Fruit fly (Drosophila melanogaster): ENCODE results near the gene CG5984.

CG5984 gene

DNA sequence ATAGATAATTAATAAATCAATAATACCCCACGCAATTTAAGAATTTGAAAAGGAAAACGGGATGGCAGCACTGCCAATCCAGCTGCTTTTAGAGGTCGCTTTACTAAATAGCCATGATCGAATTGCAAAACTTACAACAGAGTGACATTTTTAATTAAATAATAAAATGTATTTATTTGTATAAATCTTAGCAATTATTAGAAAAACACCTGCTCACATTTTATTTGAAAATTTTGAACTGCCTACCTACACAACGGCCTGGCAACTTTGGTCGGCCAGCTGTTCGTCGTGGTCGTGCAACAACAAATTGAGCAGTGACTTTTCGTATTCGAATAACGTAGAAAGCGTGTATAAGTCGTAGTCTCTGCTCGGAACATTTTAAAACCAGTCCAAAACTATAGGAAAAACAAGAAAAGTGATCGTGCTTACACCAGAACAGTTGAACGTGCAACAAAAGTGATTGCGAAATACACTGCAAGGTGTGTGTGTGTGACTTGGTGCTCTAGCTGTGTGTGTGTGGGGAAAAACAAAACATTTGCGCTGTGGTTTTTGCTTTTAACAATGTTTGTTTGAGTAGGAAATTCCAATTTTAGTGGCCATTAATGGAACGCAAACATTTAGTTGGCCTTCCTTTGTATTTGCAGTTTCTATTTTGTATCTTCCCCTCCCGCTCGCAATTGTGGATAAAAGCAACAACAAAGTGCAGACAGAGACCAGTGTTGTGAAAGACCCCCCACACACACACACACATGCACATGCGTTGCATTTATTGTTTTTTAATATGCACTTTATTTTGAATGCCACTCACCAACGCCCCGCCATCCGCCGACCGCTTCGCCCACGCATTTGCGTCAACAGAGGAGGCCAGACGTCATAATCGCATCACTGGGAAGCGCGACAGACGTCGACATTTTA lies 27.0 kb upstream of the CG5984 start, which contains the start of gene CG5938:
CG5938 (plus strand) TSS at position 262 of the 915 bp plus-strand sequence.
- TF ChIP-seq jim (GFP tag; optimal IDR thresholded peaks at IDR 0.05) (peak; percentile 35), dsf (GFP tag; optimal IDR thresholded peaks at IDR 0.05; ENCODE audit: borderline replicate concordance) (no peak), Jra (GFP tag; optimal IDR thresholded peaks at IDR 0.05) (peak; percentile 23), Sp1 (GFP tag; optimal IDR thresholded peaks at IDR 0.05) (peak; percentile 15), foxo (GFP tag; optimal IDR thresholded peaks at IDR 0.05) (peak in 1 of 2 experiments; percentile 21), rgr (GFP tag; optimal IDR thresholded peaks at IDR 0.05) (peak; percentile 29), br (GFP tag; optimal IDR thresholded peaks at IDR 0.05) (peak; percentile 14), Hnf4 (GFP tag; optimal IDR thresholded peaks at IDR 0.05) (peak; percentile 30), woc (GFP tag; optimal IDR thresholded peaks at IDR 0.05) (no peak), h (GFP tag; optimal IDR thresholded peaks at IDR 0.05) (peak; percentile 31), CG9705 (GFP tag; optimal IDR thresholded peaks at IDR 0.05) (no peak), sv (GFP tag; optimal IDR thresholded peaks at IDR 0.05) (peak; percentile 40), Rel (GFP tag; optimal IDR thresholded peaks at IDR 0.05) (no peak), Rel (tag; optimal IDR thresholded peaks at IDR 0.05) (peak; percentile 94), ey (GFP tag; optimal IDR thresholded peaks at IDR 0.05) (no peak), HLH106 (tag; optimal IDR thresholded peaks at IDR 0.05) (peak; percentile 55), Hr83 (GFP tag; optimal IDR thresholded peaks at IDR 0.05; ENCODE audit: poor library complexity, severe bottlenecking) (peak; percentile 49), fru (GFP tag; optimal IDR thresholded peaks at IDR 0.05) (no peak), CrebA (GFP tag; optimal IDR thresholded peaks at IDR 0.05; ENCODE audit: borderline replicate concordance) (no peak), usp (GFP tag; optimal IDR thresholded peaks at IDR 0.05) (no peak), N (GFP tag; optimal IDR thresholded peaks at IDR 0.05) (no peak), tai (GFP tag; optimal IDR thresholded peaks at IDR 0.05) (no peak), lola (GFP tag; optimal IDR thresholded peaks at IDR 0.05) (no peak), GATAd (GFP tag; optimal IDR thresholded peaks at IDR 0.05) (no peak)

DNA sequence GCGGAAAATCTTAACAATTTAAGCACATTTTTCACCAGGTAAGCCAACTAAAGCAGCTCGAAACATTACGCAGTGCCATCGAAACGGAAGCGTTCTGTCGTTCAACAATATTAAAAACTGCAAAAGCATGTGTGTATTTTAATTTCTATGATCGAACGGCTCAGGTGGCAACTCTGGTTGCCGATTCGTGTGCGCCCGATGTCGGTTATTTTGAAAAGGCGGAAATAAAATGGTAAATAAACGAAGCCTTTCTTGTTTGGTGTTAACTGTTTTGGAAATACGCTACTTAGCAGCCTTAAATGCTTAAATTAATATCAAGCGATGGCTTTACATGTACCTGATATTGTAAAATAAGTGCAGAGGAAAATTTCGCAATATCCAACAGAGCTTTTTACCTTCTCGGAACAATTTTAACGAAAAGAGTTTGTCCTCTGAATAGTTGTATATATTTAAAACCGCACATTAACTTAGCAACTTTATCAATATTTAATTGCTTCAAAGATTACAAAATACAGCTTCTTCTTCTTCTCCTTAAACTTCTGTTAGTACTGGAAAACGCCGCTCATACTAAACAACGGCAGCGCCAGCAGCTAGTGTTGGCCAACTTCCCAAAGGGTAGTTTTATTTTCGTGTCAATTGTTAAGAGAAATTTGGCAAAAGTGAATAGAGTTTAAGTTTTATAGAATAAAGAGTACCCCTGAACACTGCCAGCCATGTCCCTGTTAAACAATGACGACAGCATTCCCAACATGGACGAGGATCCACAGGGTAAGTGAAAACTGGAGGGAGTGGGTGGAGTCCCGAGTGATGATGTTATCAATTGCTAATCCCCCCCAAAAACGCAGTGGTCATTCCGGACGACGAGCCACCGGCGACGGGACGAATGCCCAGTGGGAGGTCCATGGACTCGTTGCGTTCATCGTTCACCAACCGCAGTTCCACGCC lies 25.6 kb upstream of the CG5984 start, which contains the start of gene CG5934:
CG5934 (plus strand) TSS at position 588 of the 945 bp plus-strand sequence.
- TF ChIP-seq Mio (GFP tag; optimal IDR thresholded peaks at IDR 0.05) (no peak), psq (GFP tag; optimal IDR thresholded peaks at IDR 0.05) (peak; percentile 11), woc (GFP tag; optimal IDR thresholded peaks at IDR 0.05) (no peak), N (GFP tag; optimal IDR thresholded peaks at IDR 0.05) (no peak), Myc (optimal IDR thresholded peaks at IDR 0.05) (peak; percentile 10), dsf (GFP tag; optimal IDR thresholded peaks at IDR 0.05; ENCODE audit: borderline replicate concordance) (no peak), Jra (GFP tag; optimal IDR thresholded peaks at IDR 0.05) (no peak), usp (GFP tag; optimal IDR thresholded peaks at IDR 0.05) (no peak), Vsx2 (GFP tag; optimal IDR thresholded peaks at IDR 0.05; ENCODE audit: partially characterized antibody) (no peak), Sp1 (GFP tag; optimal IDR thresholded peaks at IDR 0.05) (peak; percentile 22), Hr78 (GFP tag; optimal IDR thresholded peaks at IDR 0.05) (no peak), CG32264 (GFP tag; optimal IDR thresholded peaks at IDR 0.05) (no peak), Dif (GFP tag; optimal IDR thresholded peaks at IDR 0.05; ENCODE audit: partially characterized antibody) (no peak), Dfd (GFP tag; optimal IDR thresholded peaks at IDR 0.05) (no peak), rgr (GFP tag; optimal IDR thresholded peaks at IDR 0.05) (peak; percentile 54), lola (GFP tag; optimal IDR thresholded peaks at IDR 0.05) (no peak), OdsH (GFP tag; optimal IDR thresholded peaks at IDR 0.05) (peak; percentile 29), dmrt93B (GFP tag; optimal IDR thresholded peaks at IDR 0.05) (peak; percentile 16), foxo (GFP tag; optimal IDR thresholded peaks at IDR 0.05) (peak; percentile 15 to 51), dl (GFP tag; optimal IDR thresholded peaks at IDR 0.05; ENCODE audit: insufficient read depth in 1 of 2, partially characterized antibody in 2 of 2) (no peak), sv (GFP tag; optimal IDR thresholded peaks at IDR 0.05) (peak; percentile 23), pan (optimal IDR thresholded peaks at IDR 0.05) (no peak), jim (GFP tag; optimal IDR thresholded peaks at IDR 0.05) (no peak), fru (GFP tag; optimal IDR thresholded peaks at IDR 0.05) (no peak), Hnf4 (GFP tag; optimal IDR thresholded peaks at IDR 0.05) (no peak), Abd-B (GFP tag; optimal IDR thresholded peaks at IDR 0.05) (no peak), HLH106 (tag; optimal IDR thresholded peaks at IDR 0.05) (no peak), CG9705 (GFP tag; optimal IDR thresholded peaks at IDR 0.05) (no peak), Hr83 (GFP tag; optimal IDR thresholded peaks at IDR 0.05; ENCODE audit: poor library complexity, severe bottlenecking) (peak; percentile 59), CrebA (GFP tag; optimal IDR thresholded peaks at IDR 0.05; ENCODE audit: borderline replicate concordance) (no peak), br (GFP tag; optimal IDR thresholded peaks at IDR 0.05) (peak; percentile 32), brk (GFP tag; optimal IDR thresholded peaks at IDR 0.05) (no peak), GATAd (GFP tag; optimal IDR thresholded peaks at IDR 0.05) (no peak), ey (GFP tag; optimal IDR thresholded peaks at IDR 0.05) (peak; percentile 48), Rel (GFP tag; optimal IDR thresholded peaks at IDR 0.05) (no peak), Rel (tag; optimal IDR thresholded peaks at IDR 0.05) (peak; percentile 77), tai (GFP tag; optimal IDR thresholded peaks at IDR 0.05) (no peak), sage (GFP tag; optimal IDR thresholded peaks at IDR 0.05) (no peak), h (GFP tag; optimal IDR thresholded peaks at IDR 0.05) (peak; percentile 68)

Measured in whole organism, wandering third instar larva.